Worm (Caenorhabditis elegans) whole organism, L1 larva: ENCODE results near the gene C53D6.7.
A peak's percentile ranks its signal among the peaks of the same experiment; 100 is the strongest.

ENCODE experiments used
- C16A3.4 ChIP-seq: fragments of 150-350 bp; optimal IDR thresholded peaks from 2 replicates; lab custom pipeline; 2014; ENCODE audit warnings: missing biosample characterization, missing genetic modification characterization
- ama-1 ChIP-seq: fragments of 150-350 bp; optimal IDR thresholded peaks from 2 replicates; lab custom pipeline; 2014
- ceh-82 ChIP-seq, 3 experiments: fragments of 150-350 bp in 1 of 3; sonication (generic microtip) in 2 of 3; optimal IDR thresholded peaks; 2 replicates each; lab custom pipeline; 2014 to 2017; ENCODE audit warnings: missing biosample characterization in 3 of 3, missing genetic modification characterization in 3 of 3
- ceh-88 ChIP-seq: fragments of 200-800 bp; sonication (Bioruptor generic); IDR thresholded peaks from 2 replicates; pipeline ENCODE4 v1.3.6; 2022; ENCODE audit warnings: missing genetic modification characterization, missing compliant biosample characterization
- ces-1 ChIP-seq: fragments of 150-350 bp; optimal IDR thresholded peaks from 2 replicates; lab custom pipeline; 2014; ENCODE audit warnings: missing biosample characterization, missing genetic modification reagents, missing genetic modification characterization
- dpl-1 ChIP-seq, 3 experiments: fragments of 150-350 bp in 2 of 3; sonication (generic microtip) in 1 of 3; optimal IDR thresholded peaks; 2 replicates each; lab custom pipeline; 2014 to 2017; ENCODE audit warnings: missing biosample characterization in 3 of 3, missing genetic modification characterization in 3 of 3, missing genetic modification reagents in 3 of 3
- dsc-1 ChIP-seq: sonication (generic microtip); optimal IDR thresholded peaks from 2 replicates; lab custom pipeline; 2016; ENCODE audit warnings: mild to moderate bottlenecking, missing genetic modification characterization, missing compliant biosample characterization
- efl-1 ChIP-seq, 4 experiments: fragments of 150-350 bp; optimal IDR thresholded peaks in 3 of 4; peaks in 1 of 4; 1 replicate in 1 of 4; 2 replicates in 3 of 4; lab custom pipeline; 2014; ENCODE audit warnings: missing biosample characterization in 2 of 4, missing genetic modification characterization in 2 of 4, missing genetic modification reagents in 2 of 4
- efl-3 ChIP-seq: fragments of 200-800 bp; sonication (Bioruptor generic); optimal IDR thresholded peaks from 2 replicates; lab custom pipeline; 2018; ENCODE audit warnings: mild to moderate bottlenecking, missing genetic modification characterization, missing compliant biosample characterization
- elt-2 ChIP-seq: sonication (generic microtip); optimal IDR thresholded peaks from 2 replicates; lab custom pipeline; 2016; ENCODE audit warnings: missing genetic modification characterization, mild to moderate bottlenecking, inconsistent platforms, missing compliant biosample characterization, missing genetic modification reagents
- fkh-10 ChIP-seq: sonication (generic microtip); optimal IDR thresholded peaks from 2 replicates; lab custom pipeline; 2017; ENCODE audit warnings: missing biosample characterization, missing genetic modification reagents, missing genetic modification characterization
- hpl-2 ChIP-seq: fragments of 150-350 bp; optimal IDR thresholded peaks from 2 replicates; lab custom pipeline; 2014; ENCODE audit warnings: missing biosample characterization, missing genetic modification reagents, missing genetic modification characterization
- isw-1 ChIP-seq: fragments of 200-800 bp; sonication (Bioruptor generic); IDR thresholded peaks from 2 replicates; pipeline ENCODE4 v1.3.6; 2022; ENCODE audit warnings: missing genetic modification characterization, missing compliant biosample characterization
- lin-14 ChIP-seq: fragments of 200-800 bp; sonication (Bioruptor generic); optimal IDR thresholded peaks from 2 replicates; lab custom pipeline; 2018; ENCODE audit warnings: mild to moderate bottlenecking, missing genetic modification characterization, moderate library complexity, missing compliant biosample characterization
- lin-35 ChIP-seq, 2 experiments: fragments of 150-350 bp; optimal IDR thresholded peaks; 2 replicates each; lab custom pipeline; 2014; ENCODE audit warnings: missing biosample characterization in 2 of 2, missing genetic modification characterization in 2 of 2, missing genetic modification reagents in 2 of 2
- lsy-2 ChIP-seq, 2 experiments: fragments of 150-350 bp; optimal IDR thresholded peaks; 2 replicates each; lab custom pipeline; 2014; ENCODE audit warnings: missing biosample characterization in 2 of 2, missing genetic modification characterization in 2 of 2
- mef-2 ChIP-seq: fragments of 150-350 bp; optimal IDR thresholded peaks from 2 replicates; lab custom pipeline; 2014; ENCODE audit warnings: missing biosample characterization, missing genetic modification characterization
- nhr-12 ChIP-seq: sonication (generic microtip); optimal IDR thresholded peaks from 2 replicates; lab custom pipeline; 2017; ENCODE audit warnings: missing biosample characterization, missing genetic modification characterization
- nhr-237 ChIP-seq: fragments of 150-350 bp; optimal IDR thresholded peaks from 2 replicates; lab custom pipeline; 2014; ENCODE audit warnings: missing biosample characterization, missing genetic modification characterization
- nhr-28 ChIP-seq: fragments of 150-350 bp; optimal IDR thresholded peaks from 2 replicates; lab custom pipeline; 2014; ENCODE audit warnings: missing biosample characterization, missing genetic modification characterization
- nhr-71 ChIP-seq: sonication (generic microtip); optimal IDR thresholded peaks from 2 replicates; lab custom pipeline; 2016; ENCODE audit warnings: mild to moderate bottlenecking, missing genetic modification characterization, moderate library complexity, missing compliant biosample characterization
- nhr-76 ChIP-seq: sonication (generic microtip); optimal IDR thresholded peaks from 2 replicates; lab custom pipeline; 2017; ENCODE audit warnings: missing biosample characterization, missing genetic modification characterization
- nhr-77 ChIP-seq: fragments of 150-350 bp; optimal IDR thresholded peaks from 2 replicates; lab custom pipeline; 2014; ENCODE audit warnings: missing biosample characterization, missing genetic modification characterization
- nhr-85 ChIP-seq: sonication (generic microtip); peaks from one replicate; lab custom pipeline; 2016; ENCODE audit warnings: missing genetic modification characterization, inconsistent platforms, missing compliant biosample characterization
- pag-3 ChIP-seq: sonication (generic microtip); optimal IDR thresholded peaks from 2 replicates; lab custom pipeline; 2017; ENCODE audit warnings: missing genetic modification characterization, mild to moderate bottlenecking, missing compliant biosample characterization, antibody characterized with exemption, borderline replicate concordance; ENCODE audit not compliant: insufficient read depth
- pax-3 ChIP-seq: fragments of 200-800 bp; sonication (Bioruptor generic); optimal IDR thresholded peaks from 2 replicates; lab custom pipeline; 2018; ENCODE audit warnings: mild to moderate bottlenecking, missing genetic modification characterization, moderate library complexity, missing compliant biosample characterization
- pqm-1 ChIP-seq: sonication (generic microtip); optimal IDR thresholded peaks from 3 replicates; lab custom pipeline; 2017; ENCODE audit warnings: missing biosample characterization, missing genetic modification characterization
- rnt-1 ChIP-seq: sonication (generic microtip); optimal IDR thresholded peaks from 2 replicates; lab custom pipeline; 2016; ENCODE audit warnings: mild to moderate bottlenecking, missing genetic modification characterization, moderate library complexity, missing compliant biosample characterization
- skn-1 ChIP-seq: fragments of 150-350 bp; optimal IDR thresholded peaks from 2 replicates; lab custom pipeline; 2014; ENCODE audit warnings: missing biosample characterization, missing genetic modification characterization
- snpc-4 ChIP-seq: fragments of 150-350 bp; optimal IDR thresholded peaks from 2 replicates; lab custom pipeline; 2014; ENCODE audit warnings: missing biosample characterization, missing genetic modification characterization
- sptf-1 ChIP-seq: fragments of 150-350 bp; optimal IDR thresholded peaks from 2 replicates; lab custom pipeline; 2014; ENCODE audit warnings: missing biosample characterization, missing genetic modification characterization
- sup-37 ChIP-seq: fragments of 200-800 bp; sonication (Bioruptor generic); optimal IDR thresholded peaks from 2 replicates; lab custom pipeline; 2018; ENCODE audit warnings: mild to moderate bottlenecking, missing genetic modification characterization, missing compliant biosample characterization
- tbx-2 ChIP-seq: sonication (generic microtip); optimal IDR thresholded peaks from 2 replicates; lab custom pipeline; 2016; ENCODE audit warnings: missing genetic modification characterization, missing compliant biosample characterization
- unc-130 ChIP-seq: fragments of 150-350 bp; optimal IDR thresholded peaks from 2 replicates; lab custom pipeline; 2017; ENCODE audit warnings: missing biosample characterization, missing genetic modification characterization, inconsistent platforms
- unc-98 ChIP-seq: fragments of 200-800 bp; sonication (Bioruptor generic); IDR thresholded peaks from 2 replicates; pipeline ENCODE4 v1.3.6; 2022; ENCODE audit warnings: missing genetic modification characterization, missing compliant biosample characterization
- xbp-1 ChIP-seq: sonication (generic microtip); optimal IDR thresholded peaks from 2 replicates; lab custom pipeline; 2016; ENCODE audit warnings: missing genetic modification characterization, missing compliant biosample characterization

Gene C53D6.7

ce11 chrIV:9002636-9003035, 34.3 kb downstream of the C53D6.7 start, which contains the start of gene C53D6.8:
TSS of gene C53D6.8 (minus strand) at chrIV:9002736.
- no peak for TF ChIP-seq dpl-1 (GFP tag; optimal IDR thresholded peaks at IDR 0.05; lab: Kevin White, UChicago)
- no peak for TF ChIP-seq nhr-28 (tag; lab: Kevin White, UChicago)
- TF ChIP-seq lin-14 = no peak
- TF ChIP-seq C16A3.4 = no peak
- TF ChIP-seq nhr-237 = no peak

- TF ChIP-seq snpc-4 (peak; percentile 79), nhr-76 (no peak)
Measured at ce11 chrIV:9001184-9001583, 35.8 kb downstream of the C53D6.7 start.

- no peak for TF ChIP-seq isw-1
- no peak for TF ChIP-seq pax-3 (tag; lab: Kevin White, UChicago)
- no peak for TF ChIP-seq ama-1 (lab: Kevin White, UChicago)
- no peak for TF ChIP-seq lin-35 (GFP tag; optimal IDR thresholded peaks at IDR 0.05; lab: Kevin White, UChicago)
- TF ChIP-seq nhr-77 (tag; lab: Kevin White, UChicago) = no peak
- no peak for TF ChIP-seq skn-1
- TF ChIP-seq pag-3 = no peak
- TF ChIP-seq nhr-71 (tag; lab: Kevin White, UChicago) = no peak
- no peak for TF ChIP-seq nhr-12 (tag; lab: Kevin White, UChicago)
- TF ChIP-seq xbp-1 = no peak
Measured at ce11 chrIV:9000664-9001063, 36.3 kb downstream of the C53D6.7 start.

- TF ChIP-seq ces-1 (no peak), pax-3 (tag; lab: Kevin White, UChicago) (no peak), sup-37 (GFP tag; lab: Kevin White, UChicago) (no peak)
Measured at ce11 chrIV:8994487-8994886, 42.5 kb downstream of the C53D6.7 start.

ce11 chrIV:8992786-8993185, 44.2 kb downstream of the C53D6.7 start, which contains the start of gene mltn-12:
TSS of gene mltn-12 (plus strand) at chrIV:8993086.
- TF ChIP-seq mef-2 (tag; lab: Kevin White, UChicago) (no peak), hpl-2 (GFP tag; lab: Kevin White, UChicago) (no peak), tbx-2 (no peak), pqm-1 (tag; lab: Kevin White, UChicago) (no peak), ces-1 (no peak), C16A3.4 (no peak), nhr-77 (tag; lab: Kevin White, UChicago) (no peak), ceh-88 (GFP tag; lab: Robert Waterston, UW) (no peak), lsy-2 (tag; optimal IDR thresholded peaks at IDR 0.05; lab: Kevin White, UChicago) (no peak), sup-37 (GFP tag; lab: Kevin White, UChicago) (no peak), sptf-1 (tag; lab: Kevin White, UChicago) (no peak), nhr-85 (tag; lab: Kevin White, UChicago) (no peak), unc-130 (tag; lab: Kevin White, UChicago) (no peak), skn-1 (no peak), nhr-28 (tag; lab: Kevin White, UChicago) (no peak), efl-3 (no peak), ceh-82 (tag; optimal IDR thresholded peaks at IDR 0.05; lab: Kevin White, UChicago) (no peak), fkh-10 (no peak), nhr-71 (tag; lab: Kevin White, UChicago) (no peak), unc-98 (GFP tag; lab: Robert Waterston, UW) (no peak)

- TF ChIP-seq fkh-10 (no peak), elt-2 (tag; lab: Kevin White, UChicago) (peak; percentile 47), unc-98 (GFP tag; lab: Robert Waterston, UW) (no peak), nhr-12 (tag; lab: Kevin White, UChicago) (no peak), rnt-1 (peak; percentile 24), dsc-1 (tag; lab: Kevin White, UChicago) (no peak), efl-1 (optimal IDR thresholded peaks at IDR 0.05; lab: Kevin White, UChicago) (no peak), efl-1 (GFP tag; optimal IDR thresholded peaks at IDR 0.05 in 1 of 2; lab: Kevin White, UChicago) (peak in 1 of 2 experiments; percentile 83)
Measured at ce11 chrIV:8986761-8987316, 50.1 kb downstream of the C53D6.7 start, which contains the start of gene bre-1. TSS of gene bre-1 (plus strand) at chrIV:8987266.
